Worm (Caenorhabditis elegans): ENCODE results near the gene apc-2.

apc-2 gene

DNA sequence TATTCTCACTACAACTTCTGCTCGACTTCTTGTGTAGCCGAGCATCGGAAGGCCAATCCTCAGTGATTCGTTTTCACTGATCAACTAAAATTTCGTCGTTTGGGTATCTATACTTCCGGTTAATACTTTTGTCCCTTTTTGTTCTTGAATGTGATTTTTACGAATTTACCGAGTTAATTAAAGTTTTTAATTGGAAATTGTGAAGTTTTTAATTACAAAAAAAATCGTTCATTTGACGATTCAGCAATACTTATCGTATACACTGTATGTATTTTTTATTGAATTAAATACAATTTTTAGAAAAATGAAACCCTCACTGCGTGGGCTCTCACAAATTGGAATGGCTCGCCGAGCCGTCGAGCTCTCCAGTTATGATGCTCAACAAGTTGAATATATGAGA, 11.0 kb downstream of the apc-2 start, which contains the start of gene idi-1:
idi-1 (plus strand) TSS at position 301 of the 400 bp plus-strand sequence.
- no peak for TF ChIP-seq unc-55 (GFP tag; optimal IDR thresholded peaks at IDR 0.05)
- no peak for TF ChIP-seq unc-39 (tag; optimal IDR thresholded peaks at IDR 0.05)
- TF ChIP-seq lin-39 (tag; optimal IDR thresholded peaks at IDR 0.05): no peak
- TF ChIP-seq nhr-237 (tag; optimal IDR thresholded peaks at IDR 0.05): no peak
- no peak for TF ChIP-seq nhr-12 (tag; optimal IDR thresholded peaks at IDR 0.05)
- no peak for TF ChIP-seq unc-62 (GFP tag; optimal IDR thresholded peaks at IDR 0.05)

DNA sequence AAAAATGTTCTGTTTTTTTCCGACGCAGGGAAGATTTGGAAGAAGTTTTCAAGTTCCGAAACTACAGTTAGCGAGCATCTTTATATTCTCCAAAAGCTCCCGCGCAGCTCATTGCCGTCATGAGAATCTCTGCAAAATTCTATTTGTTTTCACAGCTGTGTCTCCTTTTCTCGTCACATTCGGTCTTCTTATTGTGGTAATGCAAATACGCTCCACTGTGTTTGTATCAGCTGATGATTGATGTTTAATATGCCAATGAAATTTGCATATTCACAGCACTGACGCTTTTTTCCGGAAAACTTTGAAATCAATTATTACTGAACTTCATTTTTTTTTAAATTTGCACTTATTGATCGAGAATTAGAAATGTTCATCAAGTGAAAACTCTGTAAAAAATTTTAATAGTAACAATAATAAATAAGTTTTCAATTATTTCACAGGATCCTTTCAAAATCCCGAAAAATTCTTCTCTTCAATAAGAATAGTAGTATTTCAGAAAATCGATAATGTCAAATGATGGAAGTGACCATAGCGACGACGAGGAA, 12.7 kb downstream of the apc-2 start, which contains the start of gene K06H7.2:
K06H7.2 (plus strand) TSS at position 495 of the 545 bp plus-strand sequence.
- TF ChIP-seq lsy-2 (tag; optimal IDR thresholded peaks at IDR 0.05) (peak; percentile 63 to 85), elt-1 (tag; optimal IDR thresholded peaks at IDR 0.05) (no peak), nhr-6 (tag; optimal IDR thresholded peaks at IDR 0.05) (peak; percentile 22), R02D3.7 (tag; optimal IDR thresholded peaks at IDR 0.05) (no peak), skn-1 (tag; optimal IDR thresholded peaks at IDR 0.05) (peak; percentile 28), crh-2 (tag; optimal IDR thresholded peaks at IDR 0.05) (peak; percentile 74), fos-1 (tag; optimal IDR thresholded peaks at IDR 0.05) (peak; percentile 36), unc-55 (GFP tag; optimal IDR thresholded peaks at IDR 0.05) (peak; percentile 83), egl-27 (tag; optimal IDR thresholded peaks at IDR 0.05) (no peak), gmeb-1 (tag; optimal IDR thresholded peaks at IDR 0.05) (peak; percentile 45), sma-3 (GFP tag; optimal IDR thresholded peaks at IDR 0.05) (no peak), ceh-82 (tag; optimal IDR thresholded peaks at IDR 0.05) (no peak), blmp-1 (tag; optimal IDR thresholded peaks at IDR 0.05; ENCODE audit: insufficient read depth) (no peak), sem-4 (tag; optimal IDR thresholded peaks at IDR 0.05) (peak; percentile 20), ama-1 (optimal IDR thresholded peaks at IDR 0.05) (no peak), elt-3 (tag; optimal IDR thresholded peaks at IDR 0.05) (no peak), dmd-4 (tag; optimal IDR thresholded peaks at IDR 0.05) (no peak), Y55F3AM.14 (GFP tag; optimal IDR thresholded peaks at IDR 0.05) (no peak), ztf-11 (tag; optimal IDR thresholded peaks at IDR 0.05) (no peak), C34F6.9 (tag; optimal IDR thresholded peaks at IDR 0.05) (peak; percentile 95), lin-11 (tag; optimal IDR thresholded peaks at IDR 0.05) (no peak), mdl-1 (tag; optimal IDR thresholded peaks at IDR 0.05) (no peak), nhr-25 (tag; optimal IDR thresholded peaks at IDR 0.05) (peak; percentile 46), nhr-129 (tag; optimal IDR thresholded peaks at IDR 0.05) (peak; percentile 76), zag-1 (tag; optimal IDR thresholded peaks at IDR 0.05) (peak; percentile 31), lin-13 (GFP tag; optimal IDR thresholded peaks at IDR 0.05) (peak; percentile 28), ztf-4 (tag; optimal IDR thresholded peaks at IDR 0.05) (peak; percentile 3), mab-5 (tag; optimal IDR thresholded peaks at IDR 0.05) (peak; percentile 65), snpc-4 (tag; optimal IDR thresholded peaks at IDR 0.05) (no peak), F13H6.1 (tag; optimal IDR thresholded peaks at IDR 0.05) (no peak), aly-2 (tag; optimal IDR thresholded peaks at IDR 0.05) (no peak), nhr-237 (tag; optimal IDR thresholded peaks at IDR 0.05) (no peak)

DNA sequence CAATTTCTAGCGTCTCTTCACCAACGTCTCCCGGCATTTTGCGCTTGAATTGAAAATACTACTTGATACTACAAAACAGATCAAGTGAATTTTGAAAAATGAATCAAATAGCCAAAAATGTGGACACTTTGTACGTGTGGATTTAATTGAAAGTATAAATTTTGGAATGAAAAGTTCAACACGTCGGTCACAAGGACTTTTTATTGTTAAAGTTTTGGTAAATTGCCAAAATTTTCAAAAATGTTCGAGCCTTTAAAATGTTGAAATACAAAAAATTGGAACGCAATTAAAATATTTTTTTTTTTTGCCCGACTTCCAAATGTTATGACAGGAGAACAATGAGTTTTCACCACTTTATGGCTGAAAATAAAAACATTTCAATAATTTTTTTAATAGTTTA, 17.7 kb downstream of the apc-2 start, which contains the start of gene K06H7.8:
K06H7.8 (minus strand) TSS at position 101 of the 400 bp plus-strand sequence.
- TF ChIP-seq unc-62 (GFP tag; optimal IDR thresholded peaks at IDR 0.05) (no peak), sma-9 (GFP tag; optimal IDR thresholded peaks at IDR 0.05) (no peak), sma-9 (tag; optimal IDR thresholded peaks at IDR 0.05) (no peak), mab-5 (tag; optimal IDR thresholded peaks at IDR 0.05) (no peak), elt-1 (tag; optimal IDR thresholded peaks at IDR 0.05) (no peak), sem-4 (tag; optimal IDR thresholded peaks at IDR 0.05) (no peak), elt-3 (tag; optimal IDR thresholded peaks at IDR 0.05) (no peak), ztf-11 (tag; optimal IDR thresholded peaks at IDR 0.05) (no peak), snpc-4 (tag; optimal IDR thresholded peaks at IDR 0.05) (no peak), sma-3 (GFP tag; optimal IDR thresholded peaks at IDR 0.05) (no peak), ceh-16 (tag; optimal IDR thresholded peaks at IDR 0.05) (no peak), R02D3.7 (tag; optimal IDR thresholded peaks at IDR 0.05) (no peak), lin-11 (tag; optimal IDR thresholded peaks at IDR 0.05) (no peak), nhr-11 (tag; optimal IDR thresholded peaks at IDR 0.05) (no peak), nhr-129 (tag; optimal IDR thresholded peaks at IDR 0.05) (no peak), zag-1 (tag; optimal IDR thresholded peaks at IDR 0.05) (no peak), nhr-12 (tag; optimal IDR thresholded peaks at IDR 0.05) (no peak), skn-1 (tag; optimal IDR thresholded peaks at IDR 0.05) (no peak), mbf-1 (tag; optimal IDR thresholded peaks at IDR 0.05) (no peak), nhr-10 (tag; optimal IDR thresholded peaks at IDR 0.05) (no peak), lsy-2 (tag; optimal IDR thresholded peaks at IDR 0.05) (no peak)

Data from whole organism, L2 larva.